Worm (Caenorhabditis elegans) whole organism, L2 larva: ENCODE results near the gene T24H10.5.

Experiments
- C34F6.9 ChIP-seq: fragments of 150-350 bp; optimal IDR thresholded peaks from 2 replicates; lab custom pipeline; 2014; ENCODE audit warnings: missing biosample characterization, missing genetic modification characterization
- R02D3.7 ChIP-seq: fragments of 150-350 bp; optimal IDR thresholded peaks from 2 replicates; lab custom pipeline; 2014; ENCODE audit warnings: missing biosample characterization, missing genetic modification characterization
- ZK546.5 ChIP-seq: sonication (generic microtip); optimal IDR thresholded peaks from 2 replicates; lab custom pipeline; 2017; ENCODE audit warnings: missing biosample characterization, missing genetic modification characterization
- alr-1 ChIP-seq: fragments of 150-350 bp; optimal IDR thresholded peaks from 2 replicates; lab custom pipeline; 2014; ENCODE audit warnings: missing biosample characterization, missing genetic modification characterization
- aly-2 ChIP-seq: fragments of 150-350 bp; optimal IDR thresholded peaks from 2 replicates; lab custom pipeline; 2014; ENCODE audit warnings: missing biosample characterization, missing genetic modification characterization
- ama-1 ChIP-seq: fragments of 150-350 bp; optimal IDR thresholded peaks from 2 replicates; lab custom pipeline; 2018; ENCODE audit warnings: inconsistent platforms
- ceh-82 ChIP-seq: fragments of 150-350 bp; optimal IDR thresholded peaks from 2 replicates; lab custom pipeline; 2014; ENCODE audit warnings: missing biosample characterization, missing genetic modification characterization
- dmd-4 ChIP-seq: sonication (generic microtip); optimal IDR thresholded peaks from 2 replicates; lab custom pipeline; 2017; ENCODE audit warnings: missing biosample characterization, missing genetic modification characterization
- elt-1 ChIP-seq: fragments of 150-350 bp; optimal IDR thresholded peaks from 2 replicates; lab custom pipeline; 2014; ENCODE audit warnings: missing biosample characterization, missing genetic modification characterization
- elt-3 ChIP-seq: sonication (generic microtip); optimal IDR thresholded peaks from 2 replicates; lab custom pipeline; 2017; ENCODE audit warnings: missing biosample characterization, missing genetic modification characterization
- fos-1 ChIP-seq: fragments of 150-350 bp; optimal IDR thresholded peaks from 2 replicates; lab custom pipeline; 2014; ENCODE audit warnings: missing biosample characterization, missing genetic modification characterization
- gmeb-1 ChIP-seq: fragments of 150-350 bp; optimal IDR thresholded peaks from 2 replicates; lab custom pipeline; 2014; ENCODE audit warnings: missing biosample characterization, missing genetic modification characterization
- lin-11 ChIP-seq: fragments of 150-350 bp; sonication (generic microtip); optimal IDR thresholded peaks from 2 replicates; lab custom pipeline; 2014; ENCODE audit warnings: missing biosample characterization, missing genetic modification characterization, inconsistent platforms, mixed read lengths
- lin-13 ChIP-seq: fragments of 150-350 bp; optimal IDR thresholded peaks from 2 replicates; lab custom pipeline; 2014; ENCODE audit warnings: missing biosample characterization, missing genetic modification reagents, missing genetic modification characterization
- lsy-2 ChIP-seq, 2 experiments: fragments of 150-350 bp in 1 of 2; sonication (generic microtip) in 1 of 2; optimal IDR thresholded peaks; 2 replicates each; lab custom pipeline; 2014 to 2017; ENCODE audit warnings: missing biosample characterization in 2 of 2, missing genetic modification characterization in 2 of 2
- mab-5 ChIP-seq: fragments of 150-350 bp; optimal IDR thresholded peaks from 2 replicates; lab custom pipeline; 2014; ENCODE audit warnings: missing biosample characterization, missing genetic modification characterization
- mbf-1 ChIP-seq: sonication (generic microtip); optimal IDR thresholded peaks from 2 replicates; lab custom pipeline; 2017; ENCODE audit warnings: missing biosample characterization, missing genetic modification characterization
- mdl-1 ChIP-seq, 2 experiments: fragments of 150-350 bp in 1 of 2; sonication (generic microtip) in 1 of 2; optimal IDR thresholded peaks; 2 replicates each; lab custom pipeline; 2017; ENCODE audit warnings: missing biosample characterization in 2 of 2, missing genetic modification characterization in 2 of 2
- nhr-10 ChIP-seq: sonication (generic microtip); optimal IDR thresholded peaks from 2 replicates; lab custom pipeline; 2017; ENCODE audit warnings: missing biosample characterization, missing genetic modification characterization
- nhr-11 ChIP-seq: fragments of 150-350 bp; optimal IDR thresholded peaks from 2 replicates; lab custom pipeline; 2014; ENCODE audit warnings: missing biosample characterization, missing genetic modification characterization
- nhr-12 ChIP-seq: fragments of 150-350 bp; optimal IDR thresholded peaks from 2 replicates; lab custom pipeline; 2014; ENCODE audit warnings: missing biosample characterization, missing genetic modification characterization
- nhr-129 ChIP-seq: fragments of 150-350 bp; optimal IDR thresholded peaks from 2 replicates; lab custom pipeline; 2014; ENCODE audit warnings: missing biosample characterization, missing genetic modification characterization
- nhr-21 ChIP-seq: fragments of 150-350 bp; optimal IDR thresholded peaks from 2 replicates; lab custom pipeline; 2014; ENCODE audit warnings: missing biosample characterization, missing genetic modification characterization
- nhr-237 ChIP-seq: fragments of 150-350 bp; optimal IDR thresholded peaks from 2 replicates; lab custom pipeline; 2014; ENCODE audit warnings: missing biosample characterization, missing genetic modification characterization
- nhr-25 ChIP-seq: fragments of 150-350 bp; sonication (generic microtip); optimal IDR thresholded peaks from 3 replicates; lab custom pipeline; 2014; ENCODE audit warnings: missing biosample characterization, missing genetic modification characterization
- nhr-6 ChIP-seq: fragments of 150-350 bp; optimal IDR thresholded peaks from 2 replicates; lab custom pipeline; 2014; ENCODE audit warnings: missing biosample characterization, missing genetic modification characterization
- nhr-77 ChIP-seq: fragments of 150-350 bp; optimal IDR thresholded peaks from 2 replicates; lab custom pipeline; 2014; ENCODE audit warnings: missing biosample characterization, missing genetic modification characterization
- sem-4 ChIP-seq: fragments of 150-350 bp; optimal IDR thresholded peaks from 2 replicates; lab custom pipeline; 2014; ENCODE audit warnings: missing biosample characterization, missing genetic modification reagents, missing genetic modification characterization
- skn-1 ChIP-seq: sonication (generic microtip); optimal IDR thresholded peaks from 2 replicates; lab custom pipeline; 2017; ENCODE audit warnings: missing biosample characterization, missing genetic modification characterization
- sma-9 ChIP-seq, 2 experiments: fragments of 150-350 bp in 1 of 2; sonication (generic microtip) in 1 of 2; optimal IDR thresholded peaks; 2 replicates each; lab custom pipeline; 2014 to 2016; ENCODE audit warnings: missing genetic modification characterization in 2 of 2, mild to moderate bottlenecking in 1 of 2, missing biosample characterization in 1 of 2, missing compliant biosample characterization in 1 of 2, missing genetic modification reagents in 1 of 2, moderate library complexity in 1 of 2
- snpc-4 ChIP-seq: fragments of 150-350 bp; optimal IDR thresholded peaks from 2 replicates; lab custom pipeline; 2014; ENCODE audit warnings: missing biosample characterization, missing genetic modification characterization
- unc-39 ChIP-seq: fragments of 150-350 bp; optimal IDR thresholded peaks from 2 replicates; lab custom pipeline; 2014; ENCODE audit warnings: missing biosample characterization, missing genetic modification characterization
- unc-62 ChIP-seq: fragments of 150-350 bp; optimal IDR thresholded peaks from 2 replicates; lab custom pipeline; 2014; ENCODE audit warnings: missing biosample characterization, missing genetic modification reagents, missing genetic modification characterization
- zag-1 ChIP-seq: fragments of 150-350 bp; optimal IDR thresholded peaks from 2 replicates; lab custom pipeline; 2014; ENCODE audit warnings: missing biosample characterization, missing genetic modification characterization
- ztf-11 ChIP-seq: sonication (generic microtip); optimal IDR thresholded peaks from 2 replicates; lab custom pipeline; 2017; ENCODE audit warnings: missing biosample characterization, missing genetic modification characterization
- ztf-4 ChIP-seq: fragments of 150-350 bp; optimal IDR thresholded peaks from 2 replicates; lab custom pipeline; 2014; ENCODE audit warnings: missing biosample characterization, missing genetic modification characterization

Gene T24H10.5

ce11 chrII:9145961-9146360, 45.1 kb downstream of the T24H10.5 start, which contains the start of gene W07A12.4:
Gene W07A12.4 (plus strand): TSS chrII:9146261.
- TF ChIP-seq nhr-77 (tag; lab: Kevin White, UChicago) (no peak), nhr-129 (no peak), alr-1 (tag; lab: Kevin White, UChicago) (no peak), lin-13 (no peak), nhr-6 (tag; lab: Kevin White, UChicago) (no peak), ama-1 (lab: Kevin White, UChicago) (no peak), elt-3 (tag; lab: Kevin White, UChicago) (no peak), sma-9 (GFP tag; optimal IDR thresholded peaks at IDR 0.05; lab: Kevin White, UChicago) (no peak), sma-9 (tag; optimal IDR thresholded peaks at IDR 0.05; lab: Kevin White, UChicago) (no peak), gmeb-1 (tag; lab: Kevin White, UChicago) (no peak), C34F6.9 (tag; lab: Kevin White, UChicago) (no peak), R02D3.7 (tag; lab: Kevin White, UChicago) (no peak)

ce11 chrII:9148079-9148478, 47.2 kb downstream of the T24H10.5 start:
- TF ChIP-seq nhr-10 (tag; lab: Kevin White, UChicago): no peak
- TF ChIP-seq sma-9 (GFP tag; optimal IDR thresholded peaks at IDR 0.05; lab: Kevin White, UChicago): no peak
- TF ChIP-seq sma-9 (tag; optimal IDR thresholded peaks at IDR 0.05; lab: Kevin White, UChicago): no peak
- no peak for TF ChIP-seq unc-62 (GFP tag; lab: Kevin White, UChicago)
- no peak for TF ChIP-seq snpc-4
- TF ChIP-seq zag-1 (tag; lab: Kevin White, UChicago): no peak
- TF ChIP-seq ZK546.5 (tag; lab: Kevin White, UChicago): no peak
- TF ChIP-seq skn-1 (tag; lab: Kevin White, UChicago): no peak
- no peak for TF ChIP-seq nhr-11 (tag; lab: Kevin White, UChicago)
- no peak for TF ChIP-seq nhr-21 (tag; lab: Kevin White, UChicago)
- no peak for TF ChIP-seq ztf-4 (tag; lab: Kevin White, UChicago)
- TF ChIP-seq ztf-11: no peak
- no peak for TF ChIP-seq mdl-1 (tag; optimal IDR thresholded peaks at IDR 0.05; lab: Kevin White, UChicago)
- no peak for TF ChIP-seq nhr-12
- TF ChIP-seq unc-39 (tag; lab: Kevin White, UChicago): no peak
- TF ChIP-seq lsy-2 (tag; optimal IDR thresholded peaks at IDR 0.05; lab: Kevin White, UChicago): no peak
- no peak for TF ChIP-seq C34F6.9 (tag; lab: Kevin White, UChicago)
- no peak for TF ChIP-seq dmd-4 (tag; lab: Kevin White, UChicago)
- TF ChIP-seq ama-1 (lab: Kevin White, UChicago): no peak
- TF ChIP-seq ceh-82 (tag; lab: Kevin White, UChicago): no peak
- TF ChIP-seq nhr-129: no peak

ce11 chrII:9152231-9152630, 51.3 kb downstream of the T24H10.5 start, which contains the start of gene col-78:
Gene col-78 (plus strand): TSS chrII:9152531.
- TF ChIP-seq gmeb-1 (tag; lab: Kevin White, UChicago) (no peak), R02D3.7 (tag; lab: Kevin White, UChicago) (no peak), ama-1 (lab: Kevin White, UChicago) (no peak), alr-1 (tag; lab: Kevin White, UChicago) (no peak), nhr-12 (no peak), elt-1 (no peak), dmd-4 (tag; lab: Kevin White, UChicago) (no peak), aly-2 (tag; lab: Kevin White, UChicago) (no peak), snpc-4 (no peak), lin-11 (no peak), nhr-10 (tag; lab: Kevin White, UChicago) (no peak), sem-4 (tag; lab: Kevin White, UChicago) (no peak)

- no peak for TF ChIP-seq lsy-2 (tag; optimal IDR thresholded peaks at IDR 0.05; lab: Kevin White, UChicago)
- TF ChIP-seq nhr-77 (tag; lab: Kevin White, UChicago): no peak
- TF ChIP-seq ceh-82 (tag; lab: Kevin White, UChicago): no peak
- no peak for TF ChIP-seq snpc-4
- no peak for TF ChIP-seq ama-1 (lab: Kevin White, UChicago)
- TF ChIP-seq mab-5 (tag; lab: Kevin White, UChicago): no peak
- TF ChIP-seq nhr-25: no peak
- TF ChIP-seq fos-1 (tag; lab: Kevin White, UChicago): no peak
- no peak for TF ChIP-seq mbf-1 (tag; lab: Kevin White, UChicago)
- TF ChIP-seq nhr-237: no peak
Observed at ce11 chrII:9154339-9154738, 53.4 kb downstream of the T24H10.5 start.
